Worm (Caenorhabditis elegans): ENCODE measurements around the gene C34D10.1.

C34D10.1 gene

DNA sequence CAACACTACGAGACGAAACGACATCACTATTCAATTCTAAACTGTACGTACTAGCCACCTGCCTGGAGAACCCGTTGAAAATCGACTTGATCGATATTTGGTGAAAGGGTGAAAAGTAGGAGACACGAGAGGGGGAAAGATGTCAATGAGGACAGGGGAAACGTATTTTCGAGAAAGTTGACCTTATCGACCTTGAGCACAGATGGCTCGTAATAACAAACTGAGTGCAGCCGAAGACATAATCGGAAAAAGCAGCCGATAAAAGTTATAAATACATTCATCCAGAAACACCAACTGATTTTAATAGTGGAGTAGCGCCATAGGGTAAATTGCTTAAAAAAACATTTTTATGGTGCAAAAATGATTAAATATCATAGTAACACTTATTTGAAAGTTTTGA lies 30.7 kb downstream of the C34D10.1 start:
- TF ChIP-seq T26A5.8 (tag; optimal IDR thresholded peaks at IDR 0.05) = no peak

DNA sequence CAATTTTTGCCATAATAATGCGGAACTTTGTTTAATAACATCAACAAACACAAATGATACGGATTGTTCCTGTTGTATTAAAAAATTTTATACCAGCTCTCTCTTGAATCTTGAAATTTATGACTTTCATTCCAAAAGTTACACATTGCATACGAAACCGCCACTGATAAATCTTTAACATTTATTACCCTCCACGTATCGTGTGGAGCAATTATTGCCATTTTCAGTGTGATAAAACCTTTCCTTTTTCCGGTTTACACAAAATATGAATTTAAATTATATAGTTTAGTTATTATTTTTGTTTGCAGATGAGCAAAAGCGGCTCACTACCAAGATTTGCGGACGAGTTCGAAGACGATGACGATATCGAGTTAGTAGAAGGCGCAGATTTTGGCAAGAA lies 31.5 kb downstream of the C34D10.1 start, which contains the start of gene C18A11.3:
Gene C18A11.3 (plus strand): TSS at position 301 of the 400 bp plus-strand sequence.
- TF ChIP-seq ceh-58 (GFP tag; IDR thresholded peaks at IDR 0.05) = no peak

DNA sequence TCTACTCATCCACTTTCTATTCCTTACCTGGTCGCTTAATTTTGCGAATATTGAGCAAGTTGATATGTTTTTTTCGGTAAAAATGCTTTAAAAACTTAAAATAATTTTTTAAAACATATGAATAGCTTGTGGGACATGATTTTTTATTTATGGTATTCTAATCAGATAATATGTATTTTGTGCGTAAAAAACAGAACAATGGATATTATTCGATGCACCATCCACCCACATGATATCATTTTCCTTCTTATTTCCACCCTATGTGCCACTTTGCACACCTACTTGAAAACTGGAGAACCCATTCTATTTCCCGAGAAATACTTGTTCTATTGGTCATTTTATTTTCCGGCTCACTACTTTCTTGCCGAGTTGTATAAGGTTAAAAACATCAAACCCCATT lies 38.0 kb downstream of the C34D10.1 start, which contains the start of gene C18A11.2:
Gene C18A11.2 (plus strand): TSS at position 301 of the 400 bp plus-strand sequence.
- TF ChIP-seq tbx-9 (tag; optimal IDR thresholded peaks at IDR 0.05; ENCODE audit: borderline replicate concordance) = no peak
- TF ChIP-seq sea-2 (GFP tag; IDR thresholded peaks at IDR 0.05) = no peak
- TF ChIP-seq ztf-22 (GFP tag; optimal IDR thresholded peaks at IDR 0.05) = no peak
- TF ChIP-seq dox-1 (GFP tag; IDR thresholded peaks at IDR 0.05) = no peak
- TF ChIP-seq ceh-100 (GFP tag; IDR thresholded peaks at IDR 0.05) = no peak
- TF ChIP-seq B0019.2 (GFP tag; conservative IDR thresholded peaks at IDR 0.05) = no peak
- TF ChIP-seq K11D2.4 (GFP tag; IDR thresholded peaks at IDR 0.05) = no peak
- TF ChIP-seq nhr-27 (tag; optimal IDR thresholded peaks at IDR 0.05) = no peak
- no peak for TF ChIP-seq tbp1 (GFP tag; optimal IDR thresholded peaks at IDR 0.05)
- no peak for TF ChIP-seq snpc-3.4 (tag; optimal IDR thresholded peaks at IDR 0.05)
- no peak for TF ChIP-seq chd-7 (tag; optimal IDR thresholded peaks at IDR 0.05)
- TF ChIP-seq T07F8.4 (tag; optimal IDR thresholded peaks at IDR 0.05) = no peak
- TF ChIP-seq repo-1 (tag; optimal IDR thresholded peaks at IDR 0.05) = no peak
- TF ChIP-seq bed-2 (GFP tag; IDR thresholded peaks at IDR 0.05) = no peak
- TF ChIP-seq egl-44 (GFP tag; IDR thresholded peaks at IDR 0.05) = no peak
- TF ChIP-seq Y95B8A.8 (GFP tag; IDR thresholded peaks at IDR 0.05) = no peak

DNA sequence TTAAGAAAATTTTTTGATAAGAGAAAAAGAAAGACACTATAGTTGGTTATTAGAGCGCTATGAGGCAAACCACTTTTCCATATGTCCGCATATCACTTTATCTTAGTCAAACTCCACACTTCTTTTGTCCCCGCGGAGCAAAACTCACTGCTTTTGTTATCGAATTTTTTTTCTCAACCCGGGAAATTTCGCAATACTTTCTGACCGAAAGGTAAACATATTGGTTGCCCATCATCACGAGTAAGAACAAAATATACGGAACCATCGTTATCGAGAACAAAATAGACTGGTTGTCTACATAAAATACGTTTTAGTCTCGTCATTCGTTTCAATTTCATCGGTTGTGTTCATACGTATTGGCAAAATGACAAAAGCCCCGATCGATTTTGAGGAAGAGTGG lies 40.0 kb downstream of the C34D10.1 start, which contains the start of gene C18A11.1:
Gene C18A11.1 (plus strand): TSS at position 36 of the 400 bp plus-strand sequence.
- TF ChIP-seq nhr-80 (tag; optimal IDR thresholded peaks at IDR 0.05) (peak; percentile 82), snpc-3.4 (tag; optimal IDR thresholded peaks at IDR 0.05) (no peak), ztf-22 (GFP tag; optimal IDR thresholded peaks at IDR 0.05) (peak; percentile 37), F22D6.2 (tag; optimal IDR thresholded peaks at IDR 0.05) (no peak), pha-4 (tag; optimal IDR thresholded peaks at IDR 0.05) (peak; percentile 90), cebp-1 (GFP tag; IDR thresholded peaks at IDR 0.05) (peak; percentile 97), cebp-1 (tag; optimal IDR thresholded peaks at IDR 0.05) (peak; percentile 98), attf-5 (GFP tag; optimal IDR thresholded peaks at IDR 0.05) (peak; percentile 36)

DNA sequence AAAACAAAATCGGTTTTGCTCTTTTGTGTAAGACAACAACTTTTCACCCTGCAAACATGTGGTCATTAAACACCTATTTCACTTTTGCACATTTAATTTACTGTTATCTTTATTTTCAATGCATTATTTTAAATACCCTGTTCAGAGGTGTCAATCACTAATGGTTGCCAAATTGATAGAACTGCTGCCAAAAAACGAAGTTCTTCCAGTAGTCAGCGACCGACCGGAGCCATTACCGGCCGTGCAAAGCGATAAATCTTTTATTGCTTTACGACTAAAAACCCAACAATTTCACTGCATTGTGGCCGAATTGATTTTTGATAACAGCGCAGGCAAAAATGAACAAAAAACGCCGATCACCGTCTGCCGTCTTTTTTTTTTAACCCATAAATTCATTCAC lies 45.2 kb downstream of the C34D10.1 start:
- TF ChIP-seq lsl-1 (GFP tag; optimal IDR thresholded peaks at IDR 0.05) (no peak), nhr-80 (tag; optimal IDR thresholded peaks at IDR 0.05) (peak; percentile 80), Y79H2A.3 (GFP tag; conservative IDR thresholded peaks at IDR 0.05) (no peak)

DNA sequence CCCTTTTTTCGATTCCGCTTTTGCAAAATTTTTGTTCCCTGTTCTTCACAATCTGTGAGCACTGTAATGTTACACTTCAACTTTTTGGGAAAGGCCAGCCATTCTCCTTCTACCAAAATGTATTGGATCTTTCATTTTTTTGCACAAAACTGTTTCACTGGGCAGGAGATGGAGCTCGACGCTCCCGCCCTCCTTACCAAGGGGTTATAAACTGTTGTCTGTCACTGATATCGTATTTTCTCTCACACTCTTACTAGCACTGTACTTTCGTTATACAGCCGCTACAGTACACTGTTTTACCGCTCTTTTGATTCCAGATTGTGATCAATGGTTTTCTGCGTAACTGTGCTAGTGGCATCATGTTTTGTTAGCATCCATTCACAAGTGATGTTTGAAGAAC lies 48.5 kb downstream of the C34D10.1 start, which contains the start of gene C46F2.1:
Gene C46F2.1 (plus strand): TSS at position 301 of the 400 bp plus-strand sequence.
- TF ChIP-seq egrh-3 (GFP tag; IDR thresholded peaks at IDR 0.05) (no peak), nfya-1 (tag; optimal IDR thresholded peaks at IDR 0.05; ENCODE audit: borderline replicate concordance, insufficient read depth) (no peak), mes-4 (tag; optimal IDR thresholded peaks at IDR 0.05) (no peak), snpc-1.1 (tag; optimal IDR thresholded peaks at IDR 0.05; ENCODE audit: insufficient read depth) (no peak), D2030.7 (GFP tag; IDR thresholded peaks at IDR 0.05) (no peak), F57C9.4 (tag; optimal IDR thresholded peaks at IDR 0.05) (no peak), attf-5 (GFP tag; optimal IDR thresholded peaks at IDR 0.05) (no peak), efl-1 (GFP tag; optimal IDR thresholded peaks at IDR 0.05) (no peak)

Data from whole organism, young adult.